Worm (Caenorhabditis elegans) whole organism, young adult: ENCODE results near the gene aat-8.

Experiments
- F55B11.4 ChIP-seq: sonication (generic microtip); optimal IDR thresholded peaks from 2 replicates; lab custom pipeline; 2016; ENCODE audit warnings: missing compliant biosample characterization, missing genetic modification characterization, borderline replicate concordance; ENCODE audit not compliant: insufficient read depth
- Y67H2A.10 ChIP-seq: fragments of 200-800 bp; sonication (Bioruptor generic); conservative IDR thresholded peaks from 2 replicates; pipeline ENCODE4 v1.3.6; 2022; ENCODE audit warnings: missing genetic modification reagents, missing genetic modification characterization, missing compliant biosample characterization
- ama-1 ChIP-seq, 3 experiments: fragments of 150-350 bp in 1 of 3; sonication (generic microtip) in 2 of 3; optimal IDR thresholded peaks; 2 replicates each; lab custom pipeline; 2014 to 2018; ENCODE audit warnings: missing biosample characterization in 2 of 3, missing genetic modification characterization in 2 of 3, missing genetic modification reagents in 2 of 3

ce11 chrIV:3841607-3842006, 23.2 kb downstream of the aat-8 start:
- no peak for TF ChIP-seq Y67H2A.10
- no peak for TF ChIP-seq ama-1 (optimal IDR thresholded peaks at IDR 0.05; lab: Kevin White, UChicago)
- no peak for TF ChIP-seq ama-1 (GFP tag; optimal IDR thresholded peaks at IDR 0.05; lab: Kevin White, UChicago)
- TF ChIP-seq F55B11.4 (tag; lab: Kevin White, UChicago) = no peak
